Worm (Caenorhabditis elegans): Measurements from ENCODE around the gene F19F10.11.

DNA sequence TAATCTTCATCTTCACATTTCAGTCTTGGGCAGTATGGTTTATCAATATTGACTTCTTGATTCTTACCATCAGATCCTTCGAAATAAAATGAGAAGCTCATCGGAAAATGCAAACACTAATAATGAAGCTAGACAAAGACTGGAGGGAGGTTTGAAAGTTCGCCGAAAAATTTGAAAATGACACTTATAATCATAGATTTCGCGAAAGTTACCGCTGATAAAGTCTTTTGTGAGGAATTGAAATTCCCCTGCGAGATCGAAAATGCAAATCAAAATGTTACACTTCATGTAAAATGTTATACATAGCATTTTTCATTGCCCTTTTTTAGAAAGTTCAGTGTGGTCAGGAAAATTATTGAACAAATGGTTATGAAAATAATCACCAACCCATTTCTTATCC lies 10.8 kb upstream of the F19F10.11 start, which contains the start of gene C50E3.7:
- TF ChIP-seq snpc-4 (tag; optimal IDR thresholded peaks at IDR 0.05) (no peak), fkh-2 (tag; optimal IDR thresholded peaks at IDR 0.05) (no peak), ceh-9 (tag; optimal IDR thresholded peaks at IDR 0.05) (no peak), nfya-1 (tag; optimal IDR thresholded peaks at IDR 0.05; ENCODE audit: insufficient read depth) (no peak), nhr-28 (tag; optimal IDR thresholded peaks at IDR 0.05) (no peak)
